Fruit fly (Drosophila melanogaster) S2 (cell line): ENCODE results near the gene Erk7.

Experiments used
- CG8478 ChIP-seq: fragments of >200 bp; optimal IDR thresholded peaks from 2 replicates; lab custom pipeline; 2018
- CTCF ChIP-seq, 2 experiments: fragments of >200 bp; optimal IDR thresholded peaks; 2 replicates each; lab custom pipeline; 2018

dm6 chrX:9215485-9215884 is 52.0 kb downstream of the Erk7 start, which contains the start of gene CG15368:
- no peak for TF ChIP-seq CG8478 (lab: Kevin White, UChicago)
- TF ChIP-seq CTCF (optimal IDR thresholded peaks at IDR 0.05; lab: Kevin White, UChicago), result no peak
